Fruit fly (Drosophila melanogaster): ENCODE results near the gene tna.

The tna gene

DNA sequence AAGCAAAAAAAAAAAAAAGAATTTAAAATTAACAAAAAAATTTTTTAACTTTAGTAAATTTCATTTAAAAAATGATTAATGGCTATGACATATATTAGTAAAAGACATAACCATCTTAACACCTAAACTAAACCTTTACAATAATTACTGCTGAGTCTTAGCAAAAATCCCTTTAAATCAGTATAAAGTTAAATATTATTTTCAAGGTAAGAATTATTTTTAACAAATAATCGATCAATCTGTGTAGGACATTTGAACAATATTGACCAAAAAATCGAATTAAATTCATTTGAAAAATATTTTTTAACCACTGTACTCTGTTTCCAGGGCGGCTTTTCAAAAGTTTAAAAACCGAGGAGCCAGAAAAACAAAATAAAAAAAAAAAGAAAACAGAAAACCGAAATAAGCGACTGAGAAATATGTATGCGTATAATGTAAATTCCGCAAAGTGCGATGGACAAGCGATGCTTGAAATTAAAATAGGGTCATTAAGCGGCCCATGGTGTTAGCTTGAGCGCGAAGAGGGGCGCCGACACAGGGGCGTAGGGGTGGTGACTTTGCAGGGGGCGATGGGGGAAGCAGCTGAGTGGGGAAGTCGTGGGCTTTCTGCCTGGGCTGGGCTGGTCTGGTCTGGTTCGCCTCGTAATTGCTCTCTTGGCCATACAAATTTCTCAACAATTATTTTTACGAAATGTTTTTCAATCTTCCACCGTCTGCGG lies 49.2 kb upstream of the tna start (continued):
- TF ChIP-seq CG18262 (tag; optimal IDR thresholded peaks at IDR 0.05) (peak; percentile 61), dmrt99B (tag; optimal IDR thresholded peaks at IDR 0.05) (peak; percentile 80), CG13296 (GFP tag; optimal IDR thresholded peaks at IDR 0.05) (peak; percentile 27), CG12769 (tag; optimal IDR thresholded peaks at IDR 0.05) (peak; percentile 14), sob (GFP tag; IDR thresholded peaks at IDR 0.05) (0 out of 2 replicates have a peak, but pooled peaks have one; percentile 5), crol (GFP tag; IDR thresholded peaks at IDR 0.05) (peak; percentile 92), CG10979 (tag; optimal IDR thresholded peaks at IDR 0.05) (peak; percentile 26), sens (GFP tag) (peak; percentile 78), Awh (GFP tag; IDR thresholded peaks at IDR 0.05) (no peak), dysf (GFP tag; IDR thresholded peaks at IDR 0.05) (peak; percentile 47; the same call in 2 of the 3 replicates), CG30403 (GFP tag; optimal IDR thresholded peaks at IDR 0.05) (peak; percentile 48), pho (GFP tag; optimal IDR thresholded peaks at IDR 0.05) (no peak), Nf-YB (GFP tag; optimal IDR thresholded peaks at IDR 0.05) (no peak), CG4424 (GFP tag; optimal IDR thresholded peaks at IDR 0.05) (peak; percentile 42), CG32532 (GFP tag; IDR thresholded peaks at IDR 0.05) (peak; percentile 17; the same call in 1 of the 2 replicates), CG8290 (GFP tag; optimal IDR thresholded peaks at IDR 0.05) (no peak), CG8290 (tag; optimal IDR thresholded peaks at IDR 0.05) (peak in 1 of 2 experiments; percentile 11), CG17361 (GFP tag; IDR thresholded peaks at IDR 0.05) (peak; percentile 75), CG8388 (GFP tag; optimal IDR thresholded peaks at IDR 0.05) (peak; percentile 1), maf-S (GFP tag; optimal IDR thresholded peaks at IDR 0.05) (no peak), CG8924 (tag; optimal IDR thresholded peaks at IDR 0.05) (peak; percentile 39)

dm6 chr3L:10787652-10788330 lies 47.5 kb upstream of the tna start:
- TF ChIP-seq CG18599 (GFP tag; optimal IDR thresholded peaks at IDR 0.05) (no peak), Pdp1 (GFP tag; optimal IDR thresholded peaks at IDR 0.05) (peak in 1 of 2 experiments; percentile 86), CTCF (GFP tag; optimal IDR thresholded peaks at IDR 0.05) (no peak), Med (GFP tag) (peak; percentile 39), Drgx (GFP tag; IDR thresholded peaks at IDR 0.05) (peak; percentile 64; the same call in 1 of the 2 replicates), CG4360 (GFP tag; IDR thresholded peaks at IDR 0.05) (peak; percentile 84), ci (GFP tag; IDR thresholded peaks at IDR 0.05) (0 out of 3 replicates have a peak, but pooled peaks have one; percentile 27), grau (tag; optimal IDR thresholded peaks at IDR 0.05) (no peak), z (GFP tag; IDR thresholded peaks at IDR 0.05) (peak; percentile 44; the same call in 1 of the 3 replicates), ttk (GFP tag; IDR thresholded peaks at IDR 0.05) (peak; percentile 16; the same call in 1 of the 2 replicates), chm (GFP tag; IDR thresholded peaks at IDR 0.05) (peak; percentile 37; the same call in 1 of the 2 replicates), CG2199 (GFP tag; IDR thresholded peaks at IDR 0.05) (peak; percentile 57; the same call in 1 of the 3 replicates), sens-2 (GFP tag; IDR thresholded peaks at IDR 0.05) (0 out of 2 replicates have a peak, but pooled peaks have one; percentile 7), crol (GFP tag; IDR thresholded peaks at IDR 0.05) (peak; percentile 87), Dp (GFP tag; optimal IDR thresholded peaks at IDR 0.05) (no peak), twi (tag; optimal IDR thresholded peaks at IDR 0.05) (peak; percentile 39), kay (GFP tag; optimal IDR thresholded peaks at IDR 0.05) (peak; percentile 10)

DNA sequence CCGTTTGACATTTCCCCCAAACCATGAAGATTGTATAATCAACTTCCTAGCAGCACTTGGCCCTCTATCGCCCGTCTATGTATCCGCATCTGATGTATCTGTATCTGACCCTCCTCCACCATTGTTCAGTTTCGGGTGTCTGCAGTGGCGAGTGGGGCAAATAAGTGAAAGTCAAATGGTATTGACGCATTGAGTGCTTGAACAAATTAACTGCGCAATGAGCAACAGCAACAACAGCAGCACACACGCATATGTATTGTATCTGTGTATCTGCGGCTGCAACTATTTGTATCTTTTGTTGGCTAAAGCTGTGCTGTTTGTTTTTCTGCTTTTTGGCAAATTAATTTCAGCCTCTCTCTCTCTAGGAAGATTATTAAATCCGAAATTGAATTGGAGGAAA lies 46.7 kb upstream of the tna start:
- TF ChIP-seq ci (GFP tag; IDR thresholded peaks at IDR 0.05): peak; percentile 52; the same call in 2 of the 3 replicates
- TF ChIP-seq CG8281 (tag; optimal IDR thresholded peaks at IDR 0.05): peak; percentile 99
- TF ChIP-seq CG3065 (GFP tag; optimal IDR thresholded peaks at IDR 0.05): no peak
- TF ChIP-seq pnt (GFP tag; optimal IDR thresholded peaks at IDR 0.05): no peak
- peak; percentile 11; the same call in 1 of the 2 replicates for TF ChIP-seq vvl (GFP tag; IDR thresholded peaks at IDR 0.05)
- no peak for TF ChIP-seq lmd (GFP tag; IDR thresholded peaks at IDR 0.05)
- peak; percentile 11 for TF ChIP-seq cg (GFP tag; optimal IDR thresholded peaks at IDR 0.05)
- peak; percentile 66 for TF ChIP-seq Blimp-1 (GFP tag; optimal IDR thresholded peaks at IDR 0.05)
- 0 out of 3 replicates have a peak, but pooled peaks have one; percentile 21 for TF ChIP-seq gce (GFP tag; IDR thresholded peaks at IDR 0.05)
- TF ChIP-seq CG4360 (GFP tag; IDR thresholded peaks at IDR 0.05): peak; percentile 32; the same call in 1 of the 2 replicates
- TF ChIP-seq dmrt99B (tag; optimal IDR thresholded peaks at IDR 0.05): peak; percentile 5

Measured in whole organism, embryonic.